Worm (Caenorhabditis elegans) whole organism, L2 larva: ENCODE results near the gene ZK896.4.

Experiments
- lin-13 ChIP-seq: fragments of 150-350 bp; optimal IDR thresholded peaks from 2 replicates; lab custom pipeline; 2014; ENCODE audit warnings: missing biosample characterization, missing genetic modification reagents, missing genetic modification characterization
- nhr-11 ChIP-seq: fragments of 150-350 bp; optimal IDR thresholded peaks from 2 replicates; lab custom pipeline; 2014; ENCODE audit warnings: missing biosample characterization, missing genetic modification characterization

- TF ChIP-seq nhr-11 (tag; lab: Kevin White, UChicago) = no peak
- no peak for TF ChIP-seq lin-13 (GFP tag; lab: Kevin White, UChicago)
Measured at ce11 chrIV:12883190-12883589, at the start of gene ZK896.4.
